Fruit fly (Drosophila melanogaster): ENCODE measurements around the gene CG12985.

Gene CG12985

dm6 chrX:17860711-17861110, 22.8 kb upstream of the CG12985 start, which contains the start of the genes Arp8 and CG6769:
TSS of gene Arp8 (minus strand) at chrX:17860800.
TSS of gene CG6769 (plus strand) at chrX:17861002.
- no peak for TF ChIP-seq insv (optimal IDR thresholded peaks at IDR 0.05)
- TF ChIP-seq ttk (optimal IDR thresholded peaks at IDR 0.05): no peak
- no peak for TF ChIP-seq Sin3A (optimal IDR thresholded peaks at IDR 0.05)
- no peak for TF ChIP-seq h (optimal IDR thresholded peaks at IDR 0.05)
- no peak for TF ChIP-seq psq (optimal IDR thresholded peaks at IDR 0.05)

- TF ChIP-seq insv (optimal IDR thresholded peaks at IDR 0.05) (no peak), psq (optimal IDR thresholded peaks at IDR 0.05) (no peak), Myc (optimal IDR thresholded peaks at IDR 0.05) (no peak), ttk (optimal IDR thresholded peaks at IDR 0.05) (no peak), Sin3A (optimal IDR thresholded peaks at IDR 0.05) (no peak), h (optimal IDR thresholded peaks at IDR 0.05) (no peak)
Measured at dm6 chrX:17865103-17865502, 18.4 kb upstream of the CG12985 start.

- TF ChIP-seq insv (optimal IDR thresholded peaks at IDR 0.05) (no peak), Myc (optimal IDR thresholded peaks at IDR 0.05) (no peak), h (optimal IDR thresholded peaks at IDR 0.05) (no peak), Sin3A (optimal IDR thresholded peaks at IDR 0.05) (no peak), ttk (optimal IDR thresholded peaks at IDR 0.05) (no peak), psq (optimal IDR thresholded peaks at IDR 0.05) (no peak)
Measured at dm6 chrX:17870614-17871394, 12.7 kb upstream of the CG12985 start.

- TF ChIP-seq insv (optimal IDR thresholded peaks at IDR 0.05) (no peak), Sin3A (optimal IDR thresholded peaks at IDR 0.05) (no peak), psq (optimal IDR thresholded peaks at IDR 0.05) (no peak), h (optimal IDR thresholded peaks at IDR 0.05) (no peak), ttk (optimal IDR thresholded peaks at IDR 0.05) (no peak), Myc (optimal IDR thresholded peaks at IDR 0.05) (no peak)
Measured at dm6 chrX:17872310-17872709, 11.2 kb upstream of the CG12985 start.

- TF ChIP-seq insv (optimal IDR thresholded peaks at IDR 0.05) (no peak), h (optimal IDR thresholded peaks at IDR 0.05) (no peak), Sin3A (optimal IDR thresholded peaks at IDR 0.05) (no peak)
Measured at dm6 chrX:17873329-17873728, 10.2 kb upstream of the CG12985 start.

- TF ChIP-seq Myc (optimal IDR thresholded peaks at IDR 0.05): no peak
- no peak for TF ChIP-seq Sin3A (optimal IDR thresholded peaks at IDR 0.05)
- no peak for TF ChIP-seq psq (optimal IDR thresholded peaks at IDR 0.05)
- TF ChIP-seq ttk (optimal IDR thresholded peaks at IDR 0.05): no peak
- TF ChIP-seq insv (optimal IDR thresholded peaks at IDR 0.05): no peak
- no peak for TF ChIP-seq h (optimal IDR thresholded peaks at IDR 0.05)
Measured at dm6 chrX:17875014-17875589, 8.4 kb upstream of the CG12985 start.

- no peak for TF ChIP-seq Myc (optimal IDR thresholded peaks at IDR 0.05)
- TF ChIP-seq h (optimal IDR thresholded peaks at IDR 0.05): no peak
- TF ChIP-seq Sin3A (optimal IDR thresholded peaks at IDR 0.05): no peak
- no peak for TF ChIP-seq insv (optimal IDR thresholded peaks at IDR 0.05)
- no peak for TF ChIP-seq psq (optimal IDR thresholded peaks at IDR 0.05)
- no peak for TF ChIP-seq ttk (optimal IDR thresholded peaks at IDR 0.05)
Measured at dm6 chrX:17875695-17876094, 7.8 kb upstream of the CG12985 start.

- TF ChIP-seq insv (optimal IDR thresholded peaks at IDR 0.05) (no peak), Sin3A (optimal IDR thresholded peaks at IDR 0.05) (no peak), Myc (optimal IDR thresholded peaks at IDR 0.05) (no peak), psq (optimal IDR thresholded peaks at IDR 0.05) (no peak), h (optimal IDR thresholded peaks at IDR 0.05) (no peak), ttk (optimal IDR thresholded peaks at IDR 0.05) (no peak)
Measured at dm6 chrX:17876518-17876917, 7.0 kb upstream of the CG12985 start.

dm6 chrX:17877974-17878373, 5.5 kb upstream of the CG12985 start:
- no peak for TF ChIP-seq psq (optimal IDR thresholded peaks at IDR 0.05)
- no peak for TF ChIP-seq insv (optimal IDR thresholded peaks at IDR 0.05)
- TF ChIP-seq h (optimal IDR thresholded peaks at IDR 0.05): no peak
- TF ChIP-seq ttk (optimal IDR thresholded peaks at IDR 0.05): no peak
- no peak for TF ChIP-seq Myc (optimal IDR thresholded peaks at IDR 0.05)
- TF ChIP-seq Sin3A (optimal IDR thresholded peaks at IDR 0.05): no peak

dm6 chrX:17878632-17879033, 4.9 kb upstream of the CG12985 start:
- TF ChIP-seq ttk (optimal IDR thresholded peaks at IDR 0.05): no peak
- no peak for TF ChIP-seq Myc (optimal IDR thresholded peaks at IDR 0.05)
- TF ChIP-seq h (optimal IDR thresholded peaks at IDR 0.05): no peak
- TF ChIP-seq Sin3A (optimal IDR thresholded peaks at IDR 0.05): no peak
- no peak for TF ChIP-seq insv (optimal IDR thresholded peaks at IDR 0.05)
- TF ChIP-seq psq (optimal IDR thresholded peaks at IDR 0.05): no peak

dm6 chrX:17879211-17879897, 4.2 kb upstream of the CG12985 start:
- TF ChIP-seq Sin3A (optimal IDR thresholded peaks at IDR 0.05) (no peak), Myc (optimal IDR thresholded peaks at IDR 0.05) (no peak), insv (optimal IDR thresholded peaks at IDR 0.05) (no peak), ttk (optimal IDR thresholded peaks at IDR 0.05) (no peak), psq (optimal IDR thresholded peaks at IDR 0.05) (no peak), h (optimal IDR thresholded peaks at IDR 0.05) (no peak)

- TF ChIP-seq insv (optimal IDR thresholded peaks at IDR 0.05): no peak
- no peak for TF ChIP-seq Sin3A (optimal IDR thresholded peaks at IDR 0.05)
- no peak for TF ChIP-seq Myc (optimal IDR thresholded peaks at IDR 0.05)
- TF ChIP-seq h (optimal IDR thresholded peaks at IDR 0.05): no peak
- TF ChIP-seq psq (optimal IDR thresholded peaks at IDR 0.05): no peak
- TF ChIP-seq ttk (optimal IDR thresholded peaks at IDR 0.05): no peak
Measured at dm6 chrX:17880269-17880889, 3.1 kb upstream of the CG12985 start.

Data from Kc167 (cell line).